Worm (Caenorhabditis elegans) whole organism, late embryonic: Measurements from ENCODE around the gene Y67H2A.10.
A peak's percentile ranks its signal among the peaks of the same experiment; 100 is the strongest.

ENCODE experiments used
- C08G9.2 ChIP-seq: sonication (generic microtip); optimal IDR thresholded peaks from 2 replicates; lab custom pipeline; 2016; ENCODE audit warnings: mild to moderate bottlenecking, missing genetic modification characterization, moderate library complexity, missing compliant biosample characterization
- C38D4.7 ChIP-seq: fragments of 200-800 bp; sonication (Bioruptor generic); optimal IDR thresholded peaks from 2 replicates; lab custom pipeline; 2018; ENCODE audit warnings: mild to moderate bottlenecking, missing genetic modification characterization, moderate library complexity, missing compliant biosample characterization
- K09A11.1 ChIP-seq: sonication (generic microtip); optimal IDR thresholded peaks from 2 replicates; lab custom pipeline; 2017; ENCODE audit warnings: antibody characterized with exemption, mild to moderate bottlenecking, missing genetic modification characterization, missing compliant biosample characterization; ENCODE audit not compliant: insufficient read depth
- T23F11.4 ChIP-seq: fragments of 200-800 bp; sonication (Bioruptor generic); optimal IDR thresholded peaks from 2 replicates; lab custom pipeline; 2018; ENCODE audit warnings: mild to moderate bottlenecking, missing genetic modification characterization, missing compliant biosample characterization
- Y22D7AL.16 ChIP-seq: sonication (generic microtip); optimal IDR thresholded peaks from 2 replicates; lab custom pipeline; 2016; ENCODE audit warnings: missing genetic modification characterization, missing compliant biosample characterization
- ama-1 ChIP-seq: fragments of 150-350 bp; optimal IDR thresholded peaks from 2 replicates; lab custom pipeline; 2014
- ceh-18 ChIP-seq: sonication (generic microtip); optimal IDR thresholded peaks from 2 replicates; lab custom pipeline; 2016; ENCODE audit warnings: missing genetic modification characterization, missing compliant biosample characterization
- ceh-19 ChIP-seq: fragments of 200-800 bp; sonication (Bioruptor generic); optimal IDR thresholded peaks from 2 replicates; lab custom pipeline; 2018; ENCODE audit warnings: mild to moderate bottlenecking, missing genetic modification characterization, missing compliant biosample characterization
- ceh-2 ChIP-seq: sonication (generic microtip); optimal IDR thresholded peaks from 2 replicates; lab custom pipeline; 2016; ENCODE audit warnings: missing genotype, missing genetic modification characterization, missing compliant biosample characterization
- ceh-22 ChIP-seq: sonication (generic microtip); optimal IDR thresholded peaks from 2 replicates; lab custom pipeline; 2017; ENCODE audit warnings: missing biosample characterization, missing genetic modification characterization
- ceh-24 ChIP-seq: sonication (generic microtip); optimal IDR thresholded peaks from 2 replicates; lab custom pipeline; 2016; ENCODE audit warnings: mild to moderate bottlenecking, missing genetic modification characterization, missing compliant biosample characterization
- ceh-30 ChIP-seq: fragments of 150-350 bp; optimal IDR thresholded peaks from 2 replicates; lab custom pipeline; 2014; ENCODE audit warnings: missing biosample characterization, missing genetic modification characterization
- ceh-31 ChIP-seq: sonication (generic microtip); optimal IDR thresholded peaks from 2 replicates; lab custom pipeline; 2016; ENCODE audit warnings: missing genetic modification characterization, missing compliant biosample characterization
- ceh-45 ChIP-seq: fragments of 200-800 bp; sonication (Bioruptor generic); IDR thresholded peaks from 2 replicates; pipeline ENCODE4 v1.3.6; 2022; ENCODE audit warnings: missing genetic modification reagents, missing genetic modification characterization, missing compliant biosample characterization
- ceh-48 ChIP-seq: sonication (generic microtip); optimal IDR thresholded peaks from 2 replicates; lab custom pipeline; 2016; ENCODE audit warnings: missing genetic modification characterization, inconsistent platforms, missing compliant biosample characterization
- ceh-6 ChIP-seq: fragments of 200-800 bp; sonication (Bioruptor generic); optimal IDR thresholded peaks from 2 replicates; lab custom pipeline; 2018; ENCODE audit warnings: mild to moderate bottlenecking, missing genetic modification characterization, missing compliant biosample characterization
- ceh-9 ChIP-seq: sonication (generic microtip); optimal IDR thresholded peaks from 2 replicates; lab custom pipeline; 2016; ENCODE audit warnings: mild to moderate bottlenecking, missing genetic modification characterization, inconsistent platforms, missing compliant biosample characterization
- che-1 ChIP-seq: sonication (generic microtip); optimal IDR thresholded peaks from 2 replicates; lab custom pipeline; 2016; ENCODE audit warnings: mild to moderate bottlenecking, missing genetic modification characterization, missing compliant biosample characterization
- dmd-4 ChIP-seq: sonication (generic microtip); optimal IDR thresholded peaks from 2 replicates; lab custom pipeline; 2016; ENCODE audit warnings: borderline replicate concordance, missing genetic modification characterization, missing compliant biosample characterization
- elt-2 ChIP-seq: sonication (generic microtip); optimal IDR thresholded peaks from 2 replicates; lab custom pipeline; 2016; ENCODE audit warnings: missing genetic modification reagents, missing genetic modification characterization, missing compliant biosample characterization
- ets-4 ChIP-seq: sonication (generic microtip); optimal IDR thresholded peaks from 2 replicates; lab custom pipeline; 2016; ENCODE audit warnings: missing genetic modification characterization, missing compliant biosample characterization
- fax-1 ChIP-seq: sonication (generic microtip); optimal IDR thresholded peaks from 2 replicates; lab custom pipeline; 2016; ENCODE audit warnings: missing genotype, missing genetic modification characterization, missing compliant biosample characterization
- fkh-6 ChIP-seq: sonication (generic microtip); optimal IDR thresholded peaks from 2 replicates; lab custom pipeline; 2016; ENCODE audit warnings: missing genetic modification characterization, missing compliant biosample characterization
- gmeb-2 ChIP-seq: sonication (generic microtip); optimal IDR thresholded peaks from 2 replicates; lab custom pipeline; 2016; ENCODE audit warnings: missing genetic modification characterization, inconsistent platforms, missing compliant biosample characterization
- hlh-13 ChIP-seq: fragments of 200-800 bp; sonication (Bioruptor generic); optimal IDR thresholded peaks from 2 replicates; lab custom pipeline; 2018; ENCODE audit warnings: mild to moderate bottlenecking, missing genetic modification characterization, missing compliant biosample characterization
- hlh-6 ChIP-seq: sonication (generic microtip); optimal IDR thresholded peaks from 2 replicates; lab custom pipeline; 2016; ENCODE audit warnings: missing genotype, missing genetic modification characterization, missing compliant biosample characterization
- lim-6 ChIP-seq: sonication (generic microtip); optimal IDR thresholded peaks from 2 replicates; lab custom pipeline; 2016; ENCODE audit warnings: missing genetic modification characterization, missing compliant biosample characterization
- lin-11 ChIP-seq: fragments of 200-800 bp; sonication (Bioruptor generic); optimal IDR thresholded peaks from 2 replicates; lab custom pipeline; 2018; ENCODE audit warnings: mild to moderate bottlenecking, missing genetic modification characterization, missing compliant biosample characterization
- madf-2 ChIP-seq: sonication (generic microtip); optimal IDR thresholded peaks from 2 replicates; lab custom pipeline; 2017; ENCODE audit warnings: missing genetic modification characterization, missing compliant biosample characterization
- mec-3 ChIP-seq: sonication (generic microtip); optimal IDR thresholded peaks from 2 replicates; lab custom pipeline; 2016; ENCODE audit warnings: borderline replicate concordance, missing genetic modification characterization, missing compliant biosample characterization
- nhr-11 ChIP-seq: fragments of 150-350 bp; optimal IDR thresholded peaks from 2 replicates; lab custom pipeline; 2014; ENCODE audit warnings: missing biosample characterization, missing genetic modification characterization
- nhr-232 ChIP-seq: sonication (generic microtip); optimal IDR thresholded peaks from 2 replicates; lab custom pipeline; 2016; ENCODE audit warnings: missing genetic modification characterization, missing compliant biosample characterization
- npax-4 ChIP-seq: sonication (generic microtip); optimal IDR thresholded peaks from 2 replicates; lab custom pipeline; 2016; ENCODE audit warnings: missing genetic modification characterization, missing compliant biosample characterization
- odd-2 ChIP-seq: sonication (generic microtip); optimal IDR thresholded peaks from 2 replicates; lab custom pipeline; 2017; ENCODE audit warnings: antibody characterized with exemption, mild to moderate bottlenecking, missing genetic modification characterization, missing compliant biosample characterization
- pag-3 ChIP-seq: sonication (generic microtip); optimal IDR thresholded peaks from 2 replicates; lab custom pipeline; 2016; ENCODE audit warnings: missing compliant biosample characterization, missing genetic modification characterization, borderline replicate concordance
- pat-9 ChIP-seq: fragments of 200-800 bp; sonication (Bioruptor generic); optimal IDR thresholded peaks from 2 replicates; lab custom pipeline; 2018; ENCODE audit warnings: mild to moderate bottlenecking, missing genetic modification characterization, moderate library complexity, missing compliant biosample characterization
- pax-1 ChIP-seq: fragments of 150-350 bp; optimal IDR thresholded peaks from 2 replicates; lab custom pipeline; 2014; ENCODE audit warnings: missing biosample characterization, missing genetic modification characterization
- pha-2 ChIP-seq: sonication (generic microtip); optimal IDR thresholded peaks from 2 replicates; lab custom pipeline; 2017; ENCODE audit warnings: mild to moderate bottlenecking, missing genetic modification characterization, missing compliant biosample characterization
- pha-4 ChIP-seq: fragments of 150-350 bp; optimal IDR thresholded peaks from 2 replicates; lab custom pipeline; 2018; ENCODE audit warnings: missing biosample characterization, missing genetic modification reagents, missing genetic modification characterization
- pqm-1 ChIP-seq: sonication (generic microtip); optimal IDR thresholded peaks from 2 replicates; lab custom pipeline; 2016; ENCODE audit warnings: missing genetic modification characterization, missing compliant biosample characterization
- pros-1 ChIP-seq: fragments of 150-350 bp; optimal IDR thresholded peaks from 2 replicates; lab custom pipeline; 2014; ENCODE audit warnings: missing biosample characterization, missing genetic modification reagents, missing genetic modification characterization
- ref-2 ChIP-seq: sonication (generic microtip); optimal IDR thresholded peaks from 2 replicates; lab custom pipeline; 2016; ENCODE audit warnings: missing genetic modification characterization, missing compliant biosample characterization
- sdc-2 ChIP-seq: sonication (generic microtip); optimal IDR thresholded peaks from 2 replicates; lab custom pipeline; 2016; ENCODE audit warnings: missing genotype, missing genetic modification characterization, missing compliant biosample characterization
- tbx-2 ChIP-seq: sonication (generic microtip); optimal IDR thresholded peaks from 2 replicates; lab custom pipeline; 2016; ENCODE audit warnings: missing genetic modification characterization, missing compliant biosample characterization
- ttx-3 ChIP-seq: sonication (generic microtip); optimal IDR thresholded peaks from 2 replicates; lab custom pipeline; 2016; ENCODE audit warnings: missing genetic modification reagents, missing genetic modification characterization, missing compliant biosample characterization
- unc-3 ChIP-seq, 2 experiments: fragments of 200-800 bp in 1 of 2; sonication (Bioruptor generic) in 1 of 2; sonication (generic microtip) in 1 of 2; conservative IDR thresholded peaks in 1 of 2; optimal IDR thresholded peaks in 1 of 2; 2 replicates each; pipeline versions ENCODE4 v1.3.6 to Lab custom; 2016 to 2022; ENCODE audit warnings: missing compliant biosample characterization in 2 of 2, missing genetic modification characterization in 2 of 2, missing genetic modification reagents in 1 of 2
- unc-42 ChIP-seq: sonication (generic microtip); optimal IDR thresholded peaks from 2 replicates; lab custom pipeline; 2016; ENCODE audit warnings: missing genotype, missing genetic modification characterization, missing compliant biosample characterization
- unc-55 ChIP-seq: sonication (generic microtip); optimal IDR thresholded peaks from 2 replicates; lab custom pipeline; 2017; ENCODE audit warnings: missing biosample characterization, missing genetic modification reagents, missing genetic modification characterization
- unc-86 ChIP-seq: sonication (generic microtip); optimal IDR thresholded peaks from 2 replicates; lab custom pipeline; 2016; ENCODE audit warnings: missing genetic modification characterization, missing compliant biosample characterization
- ztf-16 ChIP-seq: sonication (generic microtip); optimal IDR thresholded peaks from 2 replicates; lab custom pipeline; 2017; ENCODE audit warnings: missing genetic modification characterization, missing compliant biosample characterization

The Y67H2A.10 gene

ce11 chrIV:13240842-13241143 is 48.5 kb downstream of the Y67H2A.10 start, which contains the start of gene lin-54:
TSS of gene lin-54 (plus strand) at chrIV:13241044.
- no peak for TF ChIP-seq ceh-31
- TF ChIP-seq ceh-30 = no peak
- no peak for TF ChIP-seq pqm-1

- TF ChIP-seq che-1 (tag; lab: Kevin White, UChicago) (no peak), ceh-19 (GFP tag; lab: Kevin White, UChicago) (no peak), npax-4 (tag; lab: Kevin White, UChicago) (no peak), mec-3 (tag; lab: Kevin White, UChicago) (no peak), pat-9 (tag; lab: Kevin White, UChicago) (peak; percentile 73), ceh-22 (tag; lab: Kevin White, UChicago) (no peak), ets-4 (peak; percentile 63), ztf-16 (no peak), ceh-45 (GFP tag; lab: Robert Waterston, UW) (0 out of 2 replicates have a peak, but pooled peaks have one; percentile 50), unc-42 (peak; percentile 100), pha-2 (peak; percentile 62), ceh-9 (tag; lab: Kevin White, UChicago) (no peak), ceh-2 (tag; lab: Kevin White, UChicago) (peak; percentile 48), pax-1 (tag; lab: Kevin White, UChicago) (peak; percentile 75), unc-3 (GFP tag; conservative IDR thresholded peaks at IDR 0.05; lab: Robert Waterston, UW) (no peak), unc-3 (tag; optimal IDR thresholded peaks at IDR 0.05; lab: Kevin White, UChicago) (peak; percentile 70), K09A11.1 (tag; lab: Kevin White, UChicago) (peak; percentile 44), fkh-6 (tag; lab: Kevin White, UChicago) (no peak), C08G9.2 (peak; percentile 30), gmeb-2 (tag; lab: Kevin White, UChicago) (peak; percentile 9), lin-11 (tag; lab: Kevin White, UChicago) (peak; percentile 11), ref-2 (peak; percentile 93), unc-55 (GFP tag; lab: Kevin White, UChicago) (peak; percentile 79), ceh-24 (tag; lab: Kevin White, UChicago) (no peak), unc-86 (tag; lab: Kevin White, UChicago) (peak; percentile 82), madf-2 (tag; lab: Kevin White, UChicago) (peak; percentile 66), sdc-2 (tag; lab: Kevin White, UChicago) (peak; percentile 3), ceh-48 (tag; lab: Kevin White, UChicago) (peak; percentile 50), odd-2 (no peak), nhr-11 (no peak), ttx-3 (peak; percentile 27), ceh-30 (no peak), hlh-13 (peak; percentile 8), hlh-6 (tag; lab: Kevin White, UChicago) (no peak), dmd-4 (tag; lab: Kevin White, UChicago) (no peak), pag-3 (tag; lab: Kevin White, UChicago) (no peak), ama-1 (no peak), C38D4.7 (GFP tag; lab: Kevin White, UChicago) (no peak), T23F11.4 (GFP tag; lab: Kevin White, UChicago) (peak; percentile 26), ceh-18 (tag; lab: Kevin White, UChicago) (peak; percentile 94), elt-2 (tag; lab: Kevin White, UChicago) (peak; percentile 84), pros-1 (peak; percentile 73), nhr-232 (no peak), Y22D7AL.16 (tag; lab: Kevin White, UChicago) (no peak), lim-6 (peak; percentile 24), ceh-6 (GFP tag; lab: Kevin White, UChicago) (no peak), fax-1 (peak; percentile 80), tbx-2 (tag; lab: Kevin White, UChicago) (peak; percentile 94), pha-4 (tag; lab: Kevin White, UChicago) (peak; percentile 33)
Observed at ce11 chrIV:13240078-13240841, 49.0 kb downstream of the Y67H2A.10 start, which contains the start of gene rpl-12. TSS of gene rpl-12 (minus strand) at chrIV:13240651.
